Worm (Caenorhabditis elegans): ENCODE data around the gene F41F3.1.

Gene F41F3.1

ce11 chrV:4689234-4689633 is 34.9 kb downstream of the F41F3.1 start, which contains the start of gene K03B4.1 (continued):
- TF ChIP-seq sptf-2 (GFP tag; optimal IDR thresholded peaks at IDR 0.05) (no peak), him-1 (tag; optimal IDR thresholded peaks at IDR 0.05) (no peak), athp-1 (tag; optimal IDR thresholded peaks at IDR 0.05) (peak; percentile 49), C17E4.6 (GFP tag; IDR thresholded peaks at IDR 0.05) (no peak), ztf-25 (GFP tag; IDR thresholded peaks at IDR 0.05) (no peak), mel-28 (tag; optimal IDR thresholded peaks at IDR 0.05; ENCODE audit: borderline replicate concordance) (no peak), snpc-3.4 (tag; optimal IDR thresholded peaks at IDR 0.05) (no peak), F55B11.4 (tag; optimal IDR thresholded peaks at IDR 0.05; ENCODE audit: borderline replicate concordance, insufficient read depth) (no peak), lag-1 (GFP tag; IDR thresholded peaks at IDR 0.05) (no peak), mxl-1 (tag; optimal IDR thresholded peaks at IDR 0.05) (no peak), F22D6.2 (tag; optimal IDR thresholded peaks at IDR 0.05) (no peak), K11D2.4 (GFP tag; IDR thresholded peaks at IDR 0.05) (no peak), madf-6 (GFP tag; IDR thresholded peaks at IDR 0.05) (peak; percentile 40), tbx-9 (tag; optimal IDR thresholded peaks at IDR 0.05; ENCODE audit: borderline replicate concordance) (no peak), ztf-28 (GFP tag; IDR thresholded peaks at IDR 0.05) (no peak), nhr-90 (tag; optimal IDR thresholded peaks at IDR 0.05) (no peak), B0035.1 (tag; optimal IDR thresholded peaks at IDR 0.05) (no peak), pbrm-1 (GFP tag; IDR thresholded peaks at IDR 0.05) (no peak), lin-40 (tag; optimal IDR thresholded peaks at IDR 0.05) (no peak), bed-2 (GFP tag; IDR thresholded peaks at IDR 0.05) (no peak), sdz-38 (tag; optimal IDR thresholded peaks at IDR 0.05) (no peak), cebp-1 (GFP tag; IDR thresholded peaks at IDR 0.05) (no peak), cebp-1 (tag; optimal IDR thresholded peaks at IDR 0.05) (no peak), ekl-4 (GFP tag; IDR thresholded peaks at IDR 0.05) (no peak), attf-3 (GFP tag; conservative IDR thresholded peaks at IDR 0.05) (no peak), gei-17 (GFP tag; optimal IDR thresholded peaks at IDR 0.05) (no peak), ceh-27 (GFP tag; optimal IDR thresholded peaks at IDR 0.05) (no peak), let-607 (tag; optimal IDR thresholded peaks at IDR 0.05) (no peak)

ce11 chrV:4691657-4692056 is 37.3 kb downstream of the F41F3.1 start:
- 0 out of 2 replicates have a peak, but pooled peaks have one; percentile 22 for TF ChIP-seq Y56A3A.18 (GFP tag; IDR thresholded peaks at IDR 0.05)
- 0 out of 2 replicates have a peak, but pooled peaks have one; percentile 16 for TF ChIP-seq hmg-1.2 (GFP tag; IDR thresholded peaks at IDR 0.05)
- no peak for TF ChIP-seq F23B12.7 (tag; optimal IDR thresholded peaks at IDR 0.05; ENCODE audit: insufficient read depth)
- peak; percentile 69; the same call in 1 of the 2 replicates for TF ChIP-seq egrh-3 (GFP tag; IDR thresholded peaks at IDR 0.05)
- 0 out of 2 replicates have a peak, but pooled peaks have one; percentile 31 for TF ChIP-seq zfh-2 (GFP tag; conservative IDR thresholded peaks at IDR 0.05)

- 0 out of 2 replicates have a peak, but pooled peaks have one; percentile 6 for TF ChIP-seq hmg-1.2 (GFP tag; IDR thresholded peaks at IDR 0.05)
- 0 out of 2 replicates have a peak, but pooled peaks have one; percentile 61 for TF ChIP-seq ztf-28 (GFP tag; IDR thresholded peaks at IDR 0.05)
- no peak for TF ChIP-seq K11D2.4 (GFP tag; IDR thresholded peaks at IDR 0.05)
- TF ChIP-seq dpl-1 (GFP tag; optimal IDR thresholded peaks at IDR 0.05): peak; percentile 17
- TF ChIP-seq F23B12.7 (tag; optimal IDR thresholded peaks at IDR 0.05; ENCODE audit: insufficient read depth): no peak
- TF ChIP-seq D2030.7 (GFP tag; IDR thresholded peaks at IDR 0.05): peak; percentile 36; the same call in 1 of the 2 replicates
- no peak for TF ChIP-seq lin-26 (GFP tag; IDR thresholded peaks at IDR 0.05)
- TF ChIP-seq efl-1 (GFP tag; optimal IDR thresholded peaks at IDR 0.05): peak; percentile 26
- TF ChIP-seq madf-6 (GFP tag; IDR thresholded peaks at IDR 0.05): peak; percentile 76
- peak; percentile 17 for TF ChIP-seq lin-54 (GFP tag; optimal IDR thresholded peaks at IDR 0.05)
- peak; percentile 53 for TF ChIP-seq madf-8 (GFP tag; conservative IDR thresholded peaks at IDR 0.05)
- no peak for TF ChIP-seq K12H6.12 (tag; optimal IDR thresholded peaks at IDR 0.05)
- TF ChIP-seq lsl-1 (GFP tag; optimal IDR thresholded peaks at IDR 0.05): no peak
- no peak for TF ChIP-seq F37B4.10 (GFP tag; IDR thresholded peaks at IDR 0.05)
- TF ChIP-seq sea-2 (GFP tag; IDR thresholded peaks at IDR 0.05): no peak
- TF ChIP-seq unc-62 (GFP tag; optimal IDR thresholded peaks at IDR 0.05): no peak
- no peak for TF ChIP-seq chd-7 (tag; optimal IDR thresholded peaks at IDR 0.05)
These were observed 38.3 kb downstream of the F41F3.1 start, which contains the start of gene cpg-8 for ce11 chrV:4692382-4693281. cpg-8 (minus strand) TSS chrV:4692432.

Measured in whole organism, young adult.